Worm (Caenorhabditis elegans): ENCODE results near the gene Y47D7A.9.

Gene Y47D7A.9

DNA sequence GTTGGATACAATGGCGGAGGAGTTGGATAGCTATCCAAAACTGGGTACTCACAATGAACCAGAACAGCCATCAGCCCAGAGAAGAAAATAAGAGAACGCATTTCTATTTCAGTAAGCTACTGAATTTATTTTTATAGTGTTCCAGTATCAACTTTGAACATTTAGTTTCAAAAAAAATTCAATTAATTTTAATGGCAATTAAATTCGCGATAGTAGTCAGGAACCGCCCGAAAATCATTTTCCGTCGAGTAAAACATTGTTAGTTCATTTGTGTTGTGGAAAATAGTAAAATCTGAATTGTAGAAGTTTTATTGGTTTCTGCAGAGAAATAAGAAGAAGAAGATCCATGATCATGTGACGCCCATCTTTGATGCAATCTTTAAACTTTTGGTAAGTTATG lies 5.6 kb downstream of the Y47D7A.9 start, which contains the start of gene Y47D7A.6:
Y47D7A.6 (minus strand) TSS at position 101 of the 400 bp plus-strand sequence.
- TF ChIP-seq ztf-11 (tag; optimal IDR thresholded peaks at IDR 0.05) (no peak), lin-11 (tag; optimal IDR thresholded peaks at IDR 0.05) (no peak), ceh-16 (tag; optimal IDR thresholded peaks at IDR 0.05) (no peak), nhr-237 (tag; optimal IDR thresholded peaks at IDR 0.05) (no peak), lsy-2 (tag; optimal IDR thresholded peaks at IDR 0.05) (no peak), nhr-6 (tag; optimal IDR thresholded peaks at IDR 0.05) (no peak)

DNA sequence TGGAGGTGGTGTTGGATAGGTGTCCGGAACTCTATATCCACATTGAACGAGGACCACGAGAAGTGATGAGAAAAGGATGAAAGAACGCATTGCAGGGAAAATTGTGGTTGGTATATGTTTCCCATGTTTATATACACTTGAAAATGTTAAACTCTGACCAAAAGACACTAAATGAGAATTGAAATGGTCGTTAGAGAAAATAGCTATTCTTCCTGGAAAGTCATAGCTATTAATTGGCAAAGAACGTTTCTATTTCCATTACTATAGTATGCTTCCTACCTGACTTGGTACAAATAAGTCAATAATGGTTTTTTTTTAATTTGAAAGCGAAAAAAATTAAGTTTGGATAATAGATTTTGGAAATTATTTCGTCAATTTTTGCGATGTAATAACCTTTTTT lies 7.0 kb downstream of the Y47D7A.9 start, which contains the start of gene Y47D7A.18:
Y47D7A.18 (minus strand) TSS at position 101 of the 400 bp plus-strand sequence.
- TF ChIP-seq mbf-1 (tag; optimal IDR thresholded peaks at IDR 0.05) = no peak
- TF ChIP-seq ZK546.5 (tag; optimal IDR thresholded peaks at IDR 0.05) = no peak
- TF ChIP-seq nhr-21 (tag; optimal IDR thresholded peaks at IDR 0.05) = no peak
- no peak for TF ChIP-seq nhr-237 (tag; optimal IDR thresholded peaks at IDR 0.05)
- no peak for TF ChIP-seq sma-3 (GFP tag; optimal IDR thresholded peaks at IDR 0.05)

DNA sequence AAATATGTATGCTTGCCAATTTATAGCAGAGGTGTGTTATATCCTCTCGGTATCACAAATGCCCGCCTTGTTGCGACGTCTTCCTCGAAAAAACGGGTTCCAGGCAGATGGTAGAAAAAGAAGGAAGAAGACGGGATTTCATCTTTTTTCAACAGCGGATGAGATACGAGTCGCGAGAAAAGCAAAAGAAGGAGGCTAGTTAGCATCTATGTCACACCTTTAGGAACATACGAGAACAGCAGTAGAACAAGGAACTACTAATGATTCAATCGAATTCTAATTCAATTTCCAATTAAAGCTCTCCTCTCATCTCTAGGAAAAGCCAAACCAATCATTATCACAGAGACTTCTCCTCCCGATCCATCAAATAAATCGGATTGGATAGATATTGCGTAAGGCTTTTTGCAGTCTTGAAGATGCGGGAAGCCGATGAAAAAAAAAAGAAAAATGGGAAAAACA lies 9.1 kb downstream of the Y47D7A.9 start, which contains the start of gene grl-5:
grl-5 (minus strand) TSS at position 51 of the 459 bp plus-strand sequence.
- no peak for TF ChIP-seq mbf-1 (tag; optimal IDR thresholded peaks at IDR 0.05)
- TF ChIP-seq sem-4 (tag; optimal IDR thresholded peaks at IDR 0.05) = no peak
- no peak for TF ChIP-seq nhr-237 (tag; optimal IDR thresholded peaks at IDR 0.05)
- no peak for TF ChIP-seq nhr-12 (tag; optimal IDR thresholded peaks at IDR 0.05)
- TF ChIP-seq snpc-4 (tag; optimal IDR thresholded peaks at IDR 0.05) = no peak
- no peak for TF ChIP-seq nhr-21 (tag; optimal IDR thresholded peaks at IDR 0.05)
- TF ChIP-seq mab-5 (tag; optimal IDR thresholded peaks at IDR 0.05) = no peak
- TF ChIP-seq nhr-6 (tag; optimal IDR thresholded peaks at IDR 0.05) = no peak
- no peak for TF ChIP-seq fos-1 (tag; optimal IDR thresholded peaks at IDR 0.05)
- TF ChIP-seq ceh-16 (tag; optimal IDR thresholded peaks at IDR 0.05) = no peak
- no peak for TF ChIP-seq ztf-11 (tag; optimal IDR thresholded peaks at IDR 0.05)
- no peak for TF ChIP-seq egl-27 (tag; optimal IDR thresholded peaks at IDR 0.05)
- TF ChIP-seq crh-2 (tag; optimal IDR thresholded peaks at IDR 0.05) = no peak
- TF ChIP-seq gmeb-1 (tag; optimal IDR thresholded peaks at IDR 0.05) = no peak
- no peak for TF ChIP-seq nhr-129 (tag; optimal IDR thresholded peaks at IDR 0.05)
- no peak for TF ChIP-seq ztf-4 (tag; optimal IDR thresholded peaks at IDR 0.05)
- no peak for TF ChIP-seq ama-1 (optimal IDR thresholded peaks at IDR 0.05)
- no peak for TF ChIP-seq unc-55 (GFP tag; optimal IDR thresholded peaks at IDR 0.05)

DNA sequence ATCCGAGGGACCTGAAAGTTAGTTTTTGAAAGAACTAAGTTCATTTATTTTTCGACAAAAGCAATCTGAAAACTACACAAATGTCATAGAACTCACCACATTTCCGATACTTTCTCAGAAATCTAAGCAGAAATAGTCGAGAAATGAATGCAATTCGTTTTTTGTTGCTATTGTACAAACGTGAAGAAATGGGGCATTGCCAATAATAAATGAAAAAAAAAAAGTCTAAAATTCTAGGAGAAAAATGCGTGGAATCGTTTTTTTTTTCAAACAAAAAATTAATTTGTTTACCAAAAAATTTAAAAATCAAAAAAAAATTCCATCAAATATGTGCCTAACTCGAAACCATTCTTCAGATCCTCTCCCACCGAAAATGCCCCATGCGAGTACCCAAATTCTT lies 12.0 kb downstream of the Y47D7A.9 start, which contains the start of gene Y47D7A.17:
Y47D7A.17 (minus strand) TSS at position 101 of the 400 bp plus-strand sequence.
- TF ChIP-seq nhr-10 (tag; optimal IDR thresholded peaks at IDR 0.05) (no peak), sma-9 (GFP tag; optimal IDR thresholded peaks at IDR 0.05) (no peak), sma-9 (tag; optimal IDR thresholded peaks at IDR 0.05) (no peak), nhr-23 (tag; optimal IDR thresholded peaks at IDR 0.05) (no peak)

DNA sequence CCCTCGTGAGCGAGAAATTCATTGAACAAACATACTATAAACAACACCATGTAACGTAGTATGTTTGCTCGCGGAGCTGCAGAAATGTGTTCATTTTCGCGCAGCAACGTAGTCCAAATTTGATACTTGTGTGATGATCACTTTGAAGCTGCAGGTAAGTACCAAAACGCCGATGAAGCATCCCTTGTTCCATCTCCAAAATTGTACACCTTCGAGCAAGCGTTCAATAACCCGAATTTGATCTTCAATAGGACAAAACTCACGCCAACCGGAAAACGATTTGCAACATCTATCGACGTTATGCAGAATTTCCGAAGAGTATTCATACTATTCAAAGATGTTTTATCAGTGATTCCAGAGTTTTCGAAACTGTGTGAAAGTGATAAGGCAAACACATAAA lies 13.1 kb downstream of the Y47D7A.9 start, which contains the start of gene Y47D7A.3:
Y47D7A.3 (plus strand) TSS at position 301 of the 400 bp plus-strand sequence.
- no peak for TF ChIP-seq mbf-1 (tag; optimal IDR thresholded peaks at IDR 0.05)
- TF ChIP-seq sma-3 (GFP tag; optimal IDR thresholded peaks at IDR 0.05) = no peak
- TF ChIP-seq ztf-1 (GFP tag; conservative IDR thresholded peaks at IDR 0.05) = no peak
- TF ChIP-seq alr-1 (tag; optimal IDR thresholded peaks at IDR 0.05) = no peak
- TF ChIP-seq peb-1 (tag; optimal IDR thresholded peaks at IDR 0.05) = no peak
- TF ChIP-seq ztf-4 (tag; optimal IDR thresholded peaks at IDR 0.05) = no peak
- TF ChIP-seq lin-39 (tag; optimal IDR thresholded peaks at IDR 0.05) = no peak
- no peak for TF ChIP-seq skn-1 (tag; optimal IDR thresholded peaks at IDR 0.05)
- no peak for TF ChIP-seq gmeb-1 (tag; optimal IDR thresholded peaks at IDR 0.05)
- no peak for TF ChIP-seq nhr-21 (tag; optimal IDR thresholded peaks at IDR 0.05)
- no peak for TF ChIP-seq nhr-77 (tag; optimal IDR thresholded peaks at IDR 0.05)
- TF ChIP-seq Y55F3AM.14 (GFP tag; optimal IDR thresholded peaks at IDR 0.05) = no peak
- TF ChIP-seq elt-3 (tag; optimal IDR thresholded peaks at IDR 0.05) = no peak
- no peak for TF ChIP-seq aly-2 (tag; optimal IDR thresholded peaks at IDR 0.05)
- no peak for TF ChIP-seq unc-62 (GFP tag; optimal IDR thresholded peaks at IDR 0.05)
- TF ChIP-seq mab-5 (tag; optimal IDR thresholded peaks at IDR 0.05) = no peak
- TF ChIP-seq mdl-1 (tag; optimal IDR thresholded peaks at IDR 0.05) = no peak
- TF ChIP-seq blmp-1 (tag; optimal IDR thresholded peaks at IDR 0.05; ENCODE audit: insufficient read depth) = no peak
- no peak for TF ChIP-seq fos-1 (tag; optimal IDR thresholded peaks at IDR 0.05)
- no peak for TF ChIP-seq sem-4 (tag; optimal IDR thresholded peaks at IDR 0.05)

Measured in whole organism, L2 larva.